Worm (Caenorhabditis elegans) whole organism, L2 larva: Measurements from ENCODE around the gene klp-12.
A peak's percentile ranks its signal among the peaks of the same experiment; 100 is the strongest.

Source experiments
- C34F6.9 ChIP-seq: fragments of 150-350 bp; optimal IDR thresholded peaks from 2 replicates; lab custom pipeline; 2014; ENCODE audit warnings: missing biosample characterization, missing genetic modification characterization
- F13H6.1 ChIP-seq: sonication (generic microtip); optimal IDR thresholded peaks from 2 replicates; lab custom pipeline; 2016; ENCODE audit warnings: missing genetic modification characterization, missing compliant biosample characterization
- R02D3.7 ChIP-seq: fragments of 150-350 bp; optimal IDR thresholded peaks from 2 replicates; lab custom pipeline; 2014; ENCODE audit warnings: missing biosample characterization, missing genetic modification characterization
- Y55F3AM.14 ChIP-seq: fragments of 200-800 bp; sonication (Bioruptor generic); optimal IDR thresholded peaks from 2 replicates; lab custom pipeline; 2018; ENCODE audit warnings: mild to moderate bottlenecking, missing genetic modification characterization, missing compliant biosample characterization
- ZK546.5 ChIP-seq: sonication (generic microtip); optimal IDR thresholded peaks from 2 replicates; lab custom pipeline; 2017; ENCODE audit warnings: missing biosample characterization, missing genetic modification characterization
- alr-1 ChIP-seq: fragments of 150-350 bp; optimal IDR thresholded peaks from 2 replicates; lab custom pipeline; 2014; ENCODE audit warnings: missing biosample characterization, missing genetic modification characterization
- aly-2 ChIP-seq: fragments of 150-350 bp; optimal IDR thresholded peaks from 2 replicates; lab custom pipeline; 2014; ENCODE audit warnings: missing biosample characterization, missing genetic modification characterization
- ama-1 ChIP-seq: fragments of 150-350 bp; optimal IDR thresholded peaks from 2 replicates; lab custom pipeline; 2018; ENCODE audit warnings: inconsistent platforms
- blmp-1 ChIP-seq: sonication (generic microtip); optimal IDR thresholded peaks from 2 replicates; lab custom pipeline; 2017; ENCODE audit warnings: missing genetic modification characterization, mild to moderate bottlenecking, missing compliant biosample characterization, antibody characterized with exemption, moderate library complexity; ENCODE audit not compliant: insufficient read depth
- ceh-16 ChIP-seq: fragments of 150-350 bp; optimal IDR thresholded peaks from 2 replicates; lab custom pipeline; 2014; ENCODE audit warnings: missing biosample characterization, missing genetic modification characterization
- crh-2 ChIP-seq: sonication (generic microtip); optimal IDR thresholded peaks from 2 replicates; lab custom pipeline; 2017; ENCODE audit warnings: missing biosample characterization, missing genetic modification characterization
- dmd-4 ChIP-seq: sonication (generic microtip); optimal IDR thresholded peaks from 2 replicates; lab custom pipeline; 2017; ENCODE audit warnings: missing biosample characterization, missing genetic modification characterization
- egl-27 ChIP-seq: sonication (generic microtip); optimal IDR thresholded peaks from 3 replicates; lab custom pipeline; 2017; ENCODE audit warnings: missing biosample characterization, missing genetic modification reagents, missing genetic modification characterization
- fos-1 ChIP-seq: fragments of 150-350 bp; optimal IDR thresholded peaks from 2 replicates; lab custom pipeline; 2014; ENCODE audit warnings: missing biosample characterization, missing genetic modification characterization
- gmeb-1 ChIP-seq: fragments of 150-350 bp; optimal IDR thresholded peaks from 2 replicates; lab custom pipeline; 2014; ENCODE audit warnings: missing biosample characterization, missing genetic modification characterization
- lin-11 ChIP-seq: fragments of 150-350 bp; sonication (generic microtip); optimal IDR thresholded peaks from 2 replicates; lab custom pipeline; 2014; ENCODE audit warnings: missing biosample characterization, missing genetic modification characterization, inconsistent platforms, mixed read lengths
- lin-13 ChIP-seq: fragments of 150-350 bp; optimal IDR thresholded peaks from 2 replicates; lab custom pipeline; 2014; ENCODE audit warnings: missing biosample characterization, missing genetic modification reagents, missing genetic modification characterization
- lin-39 ChIP-seq: fragments of 150-350 bp; optimal IDR thresholded peaks from 2 replicates; lab custom pipeline; 2014; ENCODE audit warnings: missing biosample characterization, missing genetic modification reagents, missing genetic modification characterization
- lsy-2 ChIP-seq, 2 experiments: fragments of 150-350 bp in 1 of 2; sonication (generic microtip) in 1 of 2; optimal IDR thresholded peaks; 2 replicates each; lab custom pipeline; 2014 to 2017; ENCODE audit warnings: missing biosample characterization in 2 of 2, missing genetic modification characterization in 2 of 2
- mab-5 ChIP-seq: fragments of 150-350 bp; optimal IDR thresholded peaks from 2 replicates; lab custom pipeline; 2014; ENCODE audit warnings: missing biosample characterization, missing genetic modification characterization
- mbf-1 ChIP-seq: sonication (generic microtip); optimal IDR thresholded peaks from 2 replicates; lab custom pipeline; 2017; ENCODE audit warnings: missing biosample characterization, missing genetic modification characterization
- mdl-1 ChIP-seq, 2 experiments: fragments of 150-350 bp in 1 of 2; sonication (generic microtip) in 1 of 2; optimal IDR thresholded peaks; 2 replicates each; lab custom pipeline; 2017; ENCODE audit warnings: missing biosample characterization in 2 of 2, missing genetic modification characterization in 2 of 2
- nhr-10 ChIP-seq: sonication (generic microtip); optimal IDR thresholded peaks from 2 replicates; lab custom pipeline; 2017; ENCODE audit warnings: missing biosample characterization, missing genetic modification characterization
- nhr-11 ChIP-seq: fragments of 150-350 bp; optimal IDR thresholded peaks from 2 replicates; lab custom pipeline; 2014; ENCODE audit warnings: missing biosample characterization, missing genetic modification characterization
- nhr-12 ChIP-seq: fragments of 150-350 bp; optimal IDR thresholded peaks from 2 replicates; lab custom pipeline; 2014; ENCODE audit warnings: missing biosample characterization, missing genetic modification characterization
- nhr-21 ChIP-seq: fragments of 150-350 bp; optimal IDR thresholded peaks from 2 replicates; lab custom pipeline; 2014; ENCODE audit warnings: missing biosample characterization, missing genetic modification characterization
- nhr-25 ChIP-seq: fragments of 150-350 bp; sonication (generic microtip); optimal IDR thresholded peaks from 3 replicates; lab custom pipeline; 2014; ENCODE audit warnings: missing biosample characterization, missing genetic modification characterization
- nhr-6 ChIP-seq: fragments of 150-350 bp; optimal IDR thresholded peaks from 2 replicates; lab custom pipeline; 2014; ENCODE audit warnings: missing biosample characterization, missing genetic modification characterization
- nhr-77 ChIP-seq: fragments of 150-350 bp; optimal IDR thresholded peaks from 2 replicates; lab custom pipeline; 2014; ENCODE audit warnings: missing biosample characterization, missing genetic modification characterization
- skn-1 ChIP-seq: sonication (generic microtip); optimal IDR thresholded peaks from 2 replicates; lab custom pipeline; 2017; ENCODE audit warnings: missing biosample characterization, missing genetic modification characterization
- sma-9 ChIP-seq, 2 experiments: fragments of 150-350 bp in 1 of 2; sonication (generic microtip) in 1 of 2; optimal IDR thresholded peaks; 2 replicates each; lab custom pipeline; 2014 to 2016; ENCODE audit warnings: missing genetic modification characterization in 2 of 2, mild to moderate bottlenecking in 1 of 2, missing biosample characterization in 1 of 2, missing compliant biosample characterization in 1 of 2, missing genetic modification reagents in 1 of 2, moderate library complexity in 1 of 2
- snpc-4 ChIP-seq: fragments of 150-350 bp; optimal IDR thresholded peaks from 2 replicates; lab custom pipeline; 2014; ENCODE audit warnings: missing biosample characterization, missing genetic modification characterization
- unc-39 ChIP-seq: fragments of 150-350 bp; optimal IDR thresholded peaks from 2 replicates; lab custom pipeline; 2014; ENCODE audit warnings: missing biosample characterization, missing genetic modification characterization
- unc-62 ChIP-seq: fragments of 150-350 bp; optimal IDR thresholded peaks from 2 replicates; lab custom pipeline; 2014; ENCODE audit warnings: missing biosample characterization, missing genetic modification reagents, missing genetic modification characterization
- zag-1 ChIP-seq: fragments of 150-350 bp; optimal IDR thresholded peaks from 2 replicates; lab custom pipeline; 2014; ENCODE audit warnings: missing biosample characterization, missing genetic modification characterization
- ztf-1 ChIP-seq: fragments of 200-800 bp; sonication (Bioruptor generic); conservative IDR thresholded peaks from 2 replicates; pipeline ENCODE4 v1.3.6; 2022; ENCODE audit warnings: missing genetic modification characterization, missing compliant biosample characterization
- ztf-11 ChIP-seq: sonication (generic microtip); optimal IDR thresholded peaks from 2 replicates; lab custom pipeline; 2017; ENCODE audit warnings: missing biosample characterization, missing genetic modification characterization
- ztf-4 ChIP-seq: fragments of 150-350 bp; optimal IDR thresholded peaks from 2 replicates; lab custom pipeline; 2014; ENCODE audit warnings: missing biosample characterization, missing genetic modification characterization

klp-12 gene

ce11 chrIV:11388684-11389083, 29.0 kb upstream of the klp-12 start:
- no peak for TF ChIP-seq mdl-1 (tag; optimal IDR thresholded peaks at IDR 0.05; lab: Kevin White, UChicago)
- TF ChIP-seq nhr-21 (tag; lab: Kevin White, UChicago): peak; percentile 46
- no peak for TF ChIP-seq F13H6.1 (tag; lab: Kevin White, UChicago)
- no peak for TF ChIP-seq nhr-6 (tag; lab: Kevin White, UChicago)
- TF ChIP-seq lin-11: no peak
- no peak for TF ChIP-seq ZK546.5 (tag; lab: Kevin White, UChicago)
- no peak for TF ChIP-seq lin-39
- peak; percentile 9 for TF ChIP-seq dmd-4 (tag; lab: Kevin White, UChicago)
- TF ChIP-seq blmp-1 (tag; lab: Kevin White, UChicago): no peak
- peak; percentile 20 for TF ChIP-seq crh-2 (tag; lab: Kevin White, UChicago)
- peak in 1 of 2 experiments; percentile 29 for TF ChIP-seq lsy-2 (tag; optimal IDR thresholded peaks at IDR 0.05; lab: Kevin White, UChicago)
- no peak for TF ChIP-seq Y55F3AM.14 (GFP tag; lab: Kevin White, UChicago)
- TF ChIP-seq R02D3.7 (tag; lab: Kevin White, UChicago): no peak
- TF ChIP-seq ceh-16: no peak
- no peak for TF ChIP-seq ztf-4
- TF ChIP-seq sma-9 (GFP tag; optimal IDR thresholded peaks at IDR 0.05; lab: Kevin White, UChicago): peak; percentile 29
- TF ChIP-seq sma-9 (tag; optimal IDR thresholded peaks at IDR 0.05; lab: Kevin White, UChicago): no peak
- no peak for TF ChIP-seq unc-62 (GFP tag; lab: Kevin White, UChicago)
- TF ChIP-seq unc-39 (tag; lab: Kevin White, UChicago): no peak
- TF ChIP-seq mbf-1 (tag; lab: Kevin White, UChicago): no peak
- TF ChIP-seq aly-2 (tag; lab: Kevin White, UChicago): no peak
- no peak for TF ChIP-seq ama-1 (lab: Kevin White, UChicago)
- TF ChIP-seq lin-13 (GFP tag; lab: Kevin White, UChicago): no peak
- no peak for TF ChIP-seq ztf-1 (GFP tag; lab: Robert Waterston, UW)
- no peak for TF ChIP-seq nhr-25 (tag; lab: Kevin White, UChicago)
- TF ChIP-seq fos-1 (tag; lab: Kevin White, UChicago): no peak
- TF ChIP-seq alr-1: no peak
- no peak for TF ChIP-seq nhr-12 (tag; lab: Kevin White, UChicago)

ce11 chrIV:11379254-11379653, 19.6 kb upstream of the klp-12 start, which contains the start of gene fbxb-76:
Gene fbxb-76, minus strand, starts transcription at chrIV:11379354.
- no peak for TF ChIP-seq nhr-10 (tag; lab: Kevin White, UChicago)
- no peak for TF ChIP-seq aly-2 (tag; lab: Kevin White, UChicago)
- no peak for TF ChIP-seq R02D3.7 (tag; lab: Kevin White, UChicago)
- TF ChIP-seq ama-1 (lab: Kevin White, UChicago): no peak
- TF ChIP-seq gmeb-1 (tag; lab: Kevin White, UChicago): no peak
- no peak for TF ChIP-seq nhr-12 (tag; lab: Kevin White, UChicago)
- no peak for TF ChIP-seq ztf-11 (tag; lab: Kevin White, UChicago)
- TF ChIP-seq snpc-4: no peak
- no peak for TF ChIP-seq crh-2 (tag; lab: Kevin White, UChicago)
- no peak for TF ChIP-seq C34F6.9
- no peak for TF ChIP-seq fos-1 (tag; lab: Kevin White, UChicago)
- TF ChIP-seq skn-1 (tag; lab: Kevin White, UChicago): no peak
- no peak for TF ChIP-seq zag-1 (tag; lab: Kevin White, UChicago)
- no peak for TF ChIP-seq nhr-11 (tag; lab: Kevin White, UChicago)
- no peak for TF ChIP-seq lin-13 (GFP tag; lab: Kevin White, UChicago)
- no peak for TF ChIP-seq ztf-4
- TF ChIP-seq nhr-21 (tag; lab: Kevin White, UChicago): no peak
- no peak for TF ChIP-seq nhr-25 (tag; lab: Kevin White, UChicago)
- no peak for TF ChIP-seq mdl-1 (tag; optimal IDR thresholded peaks at IDR 0.05; lab: Kevin White, UChicago)
- no peak for TF ChIP-seq lin-39

- TF ChIP-seq ama-1 (lab: Kevin White, UChicago) (no peak), lin-13 (GFP tag; lab: Kevin White, UChicago) (no peak), alr-1 (no peak), skn-1 (tag; lab: Kevin White, UChicago) (no peak), nhr-77 (tag; lab: Kevin White, UChicago) (no peak), nhr-12 (tag; lab: Kevin White, UChicago) (no peak), ztf-4 (no peak), nhr-21 (tag; lab: Kevin White, UChicago) (no peak), mbf-1 (tag; lab: Kevin White, UChicago) (no peak), nhr-10 (tag; lab: Kevin White, UChicago) (no peak), egl-27 (tag; lab: Kevin White, UChicago) (no peak), Y55F3AM.14 (GFP tag; lab: Kevin White, UChicago) (no peak), gmeb-1 (tag; lab: Kevin White, UChicago) (no peak), mab-5 (tag; lab: Kevin White, UChicago) (no peak)
- TF ChIP-seq, all 48 proteins: peak for 0
Observed at ce11 chrIV:11377439-11377838, 17.8 kb upstream of the klp-12 start.
